Worm (Caenorhabditis elegans): ENCODE measurements around the gene F53E2.2.

DNA sequence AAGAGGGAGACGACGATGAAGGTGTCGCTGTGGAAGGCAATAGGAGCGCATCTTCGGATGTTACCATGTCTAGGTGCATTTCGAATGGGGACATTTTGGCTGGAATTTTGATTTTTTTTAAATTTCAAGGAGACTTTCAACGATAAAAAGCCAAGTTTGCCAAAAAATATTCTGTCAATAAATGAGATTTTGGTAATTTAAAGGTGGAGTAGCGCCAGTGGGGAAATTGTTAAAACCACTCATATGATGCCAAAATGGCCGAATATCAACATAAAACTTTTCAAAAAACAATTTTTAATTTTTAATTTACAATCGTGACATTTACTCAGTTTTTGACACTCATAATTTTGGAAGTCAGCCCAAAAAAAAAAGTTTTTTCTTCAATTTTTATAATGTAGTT lies 36.7 kb downstream of the F53E2.2 start, which contains the start of gene nhr-260:
- TF ChIP-seq dao-5 (tag; optimal IDR thresholded peaks at IDR 0.05) (no peak), him-1 (tag; optimal IDR thresholded peaks at IDR 0.05) (no peak), W03F9.2 (tag; optimal IDR thresholded peaks at IDR 0.05) (no peak)
